Fruit fly (Drosophila melanogaster): ENCODE results near the gene CG3987.

Gene CG3987

DNA sequence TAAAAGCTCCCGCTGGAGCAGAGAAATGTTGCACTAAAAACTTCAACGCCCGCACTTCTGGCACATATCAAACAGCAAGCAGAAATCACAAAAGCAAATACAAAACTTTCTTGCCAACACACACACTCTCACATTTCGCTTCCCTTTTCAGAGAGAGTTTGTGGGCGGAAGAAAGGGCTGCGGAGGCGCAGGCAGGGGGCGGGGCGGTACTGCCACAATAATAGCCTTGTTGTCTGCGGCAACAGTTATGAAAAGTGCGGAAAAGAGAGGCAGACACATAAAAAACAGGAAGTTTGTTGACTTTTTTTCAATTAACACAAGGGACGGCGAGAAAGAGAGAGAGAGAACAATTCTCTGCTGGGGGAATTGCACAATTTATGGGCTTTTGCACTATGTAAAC is 8.9 kb upstream of the CG3987 start (continued):
- TF ChIP-seq Neu2 (GFP tag; optimal IDR thresholded peaks at IDR 0.05; ENCODE audit: borderline replicate concordance) (no peak), Lim3 (GFP tag; IDR thresholded peaks at IDR 0.05) (no peak), CG13894 (tag; optimal IDR thresholded peaks at IDR 0.05) (no peak), zen2 (GFP tag; IDR thresholded peaks at IDR 0.05; ENCODE audit: partially characterized antibody) (no peak), kay (GFP tag; optimal IDR thresholded peaks at IDR 0.05) (no peak), CG9609 (GFP tag; optimal IDR thresholded peaks at IDR 0.05) (no peak), vvl (GFP tag; IDR thresholded peaks at IDR 0.05) (no peak), CG31441 (GFP tag; IDR thresholded peaks at IDR 0.05) (no peak), Hand (GFP tag; optimal IDR thresholded peaks at IDR 0.05) (no peak), CG11723 (GFP tag; optimal IDR thresholded peaks at IDR 0.05) (no peak), az2 (GFP tag; optimal IDR thresholded peaks at IDR 0.05) (no peak), CG12769 (tag; optimal IDR thresholded peaks at IDR 0.05) (peak; percentile 48), gcm (GFP tag; optimal IDR thresholded peaks at IDR 0.05) (peak; percentile 26), Pdp1 (GFP tag; optimal IDR thresholded peaks at IDR 0.05) (peak in 1 of 2 experiments; percentile 88), shn (GFP tag; optimal IDR thresholded peaks at IDR 0.05) (no peak), lmd (GFP tag; IDR thresholded peaks at IDR 0.05) (no peak), Awh (GFP tag; IDR thresholded peaks at IDR 0.05) (no peak), crol (GFP tag; IDR thresholded peaks at IDR 0.05) (no peak), CG1603 (tag; optimal IDR thresholded peaks at IDR 0.05) (no peak), dmrt99B (tag; optimal IDR thresholded peaks at IDR 0.05) (no peak), CG32772 (GFP tag; IDR thresholded peaks at IDR 0.05) (no peak), CG42726 (GFP tag; IDR thresholded peaks at IDR 0.05; ENCODE audit: partially characterized antibody) (no peak), wor (GFP tag; IDR thresholded peaks at IDR 0.05) (no peak)

- TF ChIP-seq lmd (GFP tag; IDR thresholded peaks at IDR 0.05) (no peak), CG18476 (GFP tag; optimal IDR thresholded peaks at IDR 0.05) (no peak), crol (GFP tag; IDR thresholded peaks at IDR 0.05) (no peak), slbo (GFP tag; IDR thresholded peaks at IDR 0.05) (no peak), chif (GFP tag; optimal IDR thresholded peaks at IDR 0.05) (peak in 1 of 2 experiments; percentile 36), mirr (GFP tag; optimal IDR thresholded peaks at IDR 0.05) (peak; percentile 63), wdn (GFP tag; IDR thresholded peaks at IDR 0.05) (no peak), run (tag; optimal IDR thresholded peaks at IDR 0.05) (peak; percentile 55), CG30431 (GFP tag; optimal IDR thresholded peaks at IDR 0.05) (no peak), CG31441 (GFP tag; IDR thresholded peaks at IDR 0.05) (no peak), B-H1 (GFP tag; IDR thresholded peaks at IDR 0.05) (no peak), sr (GFP tag; IDR thresholded peaks at IDR 0.05) (no peak), ERR (GFP tag; optimal IDR thresholded peaks at IDR 0.05) (peak; percentile 88), CG14014 (GFP tag; IDR thresholded peaks at IDR 0.05) (no peak), Hmx (GFP tag; optimal IDR thresholded peaks at IDR 0.05) (no peak), Pdp1 (GFP tag; optimal IDR thresholded peaks at IDR 0.05) (peak in 1 of 2 experiments; percentile 76), ranshi (GFP tag; IDR thresholded peaks at IDR 0.05) (no peak), lilli (GFP tag; optimal IDR thresholded peaks at IDR 0.05) (peak; percentile 70), CG11456 (GFP tag; IDR thresholded peaks at IDR 0.05) (no peak), kay (GFP tag; optimal IDR thresholded peaks at IDR 0.05) (peak; percentile 54), knrl (GFP tag; IDR thresholded peaks at IDR 0.05; ENCODE audit: partially characterized antibody) (no peak), dati (GFP tag; IDR thresholded peaks at IDR 0.05) (no peak), onecut (GFP tag; IDR thresholded peaks at IDR 0.05) (peak; percentile 73), CG8281 (tag; optimal IDR thresholded peaks at IDR 0.05) (no peak), sna (GFP tag; IDR thresholded peaks at IDR 0.05; ENCODE audit: partially characterized antibody) (no peak), gt (GFP tag; IDR thresholded peaks at IDR 0.05) (no peak), Taf1 (GFP tag; IDR thresholded peaks at IDR 0.05) (no peak), Sox102F (GFP tag; optimal IDR thresholded peaks at IDR 0.05) (peak; percentile 46), CG5953 (GFP tag; IDR thresholded peaks at IDR 0.05) (no peak), D19A (tag; optimal IDR thresholded peaks at IDR 0.05) (no peak), luna (GFP tag; optimal IDR thresholded peaks at IDR 0.05) (peak; percentile 78), pum (GFP tag; optimal IDR thresholded peaks at IDR 0.05) (no peak), CG2712 (tag; optimal IDR thresholded peaks at IDR 0.05) (peak; percentile 68), Awh (GFP tag; IDR thresholded peaks at IDR 0.05) (no peak)
Observed at dm6 chr3R:15131677-15132076, 8.1 kb upstream of the CG3987 start, which contains the start of gene CG42788. Gene CG42788, minus strand, starts transcription at chr3R:15131926.

All from whole organism, embryonic.